Fruit fly (Drosophila melanogaster): ENCODE measurements around the gene CG10405.

dm6 chr3R:16455875-16456274, 1.6 kb downstream of the CG10405 start, which contains the start of gene CG14883:
- no peak for TF ChIP-seq psq (optimal IDR thresholded peaks at IDR 0.05)
- TF ChIP-seq ttk (optimal IDR thresholded peaks at IDR 0.05) = no peak
- no peak for TF ChIP-seq h (optimal IDR thresholded peaks at IDR 0.05)

All from Kc167 (cell line).